Fruit fly (Drosophila melanogaster) Kc167 (cell line): Measurements from ENCODE around the gene Mrtf.

Experiments
- h ChIP-seq: fragments of >200 bp; optimal IDR thresholded peaks from 3 replicates; lab custom pipeline; 2018; ENCODE audit warnings: missing external identifiers
- psq ChIP-seq: fragments of >200 bp; optimal IDR thresholded peaks from 2 replicates; lab custom pipeline; 2017; ENCODE audit warnings: missing external identifiers

dm6 chr3L:2712598-2713216 is 53.6 kb downstream of the Mrtf start:
- TF ChIP-seq h (lab: Kevin White, UChicago) = no peak
- TF ChIP-seq psq (lab: Kevin White, UChicago) = no peak
